Worm (Caenorhabditis elegans) whole organism, young adult: Measurements from ENCODE around the gene C03B1.1.

Source experiments
- B0336.3 ChIP-seq: fragments of 200-800 bp; sonication (Bioruptor generic); IDR thresholded peaks from 2 replicates; pipeline ENCODE4 v1.3.6; 2022; ENCODE audit warnings: missing genetic modification characterization, missing compliant biosample characterization
- F57A8.1 ChIP-seq: fragments of 200-800 bp; sonication (Bioruptor generic); optimal IDR thresholded peaks from 2 replicates; lab custom pipeline; 2018; ENCODE audit warnings: mild to moderate bottlenecking, missing genetic modification characterization, moderate library complexity, missing compliant biosample characterization
- ZK185.1 ChIP-seq: sonication (generic microtip); optimal IDR thresholded peaks from 2 replicates; lab custom pipeline; 2016; ENCODE audit warnings: mild to moderate bottlenecking, missing genetic modification characterization, missing compliant biosample characterization; ENCODE audit not compliant: poor library complexity, severe bottlenecking
- bed-2 ChIP-seq: fragments of 200-800 bp; sonication (Bioruptor generic); IDR thresholded peaks from 2 replicates; pipeline ENCODE4 v1.3.6; 2022; ENCODE audit warnings: missing genetic modification reagents, missing genetic modification characterization, missing compliant biosample characterization
- dpl-1 ChIP-seq: fragments of 150-350 bp; optimal IDR thresholded peaks from 2 replicates; lab custom pipeline; 2014; ENCODE audit warnings: missing biosample characterization, missing genetic modification reagents, missing genetic modification characterization
- ets-4 ChIP-seq: fragments of 200-800 bp; sonication (Bioruptor generic); optimal IDR thresholded peaks from 2 replicates; lab custom pipeline; 2018; ENCODE audit warnings: mild to moderate bottlenecking, missing genetic modification characterization, missing compliant biosample characterization
- him-1 ChIP-seq: sonication (generic microtip); optimal IDR thresholded peaks from 2 replicates; lab custom pipeline; 2016; ENCODE audit warnings: missing genotype, missing genetic modification reagents, missing genetic modification characterization, missing compliant biosample characterization
- hlh-12 ChIP-seq: sonication (generic microtip); optimal IDR thresholded peaks from 2 replicates; lab custom pipeline; 2016; ENCODE audit warnings: missing genetic modification characterization, missing compliant biosample characterization
- madf-8 ChIP-seq: fragments of 200-800 bp; sonication (Bioruptor generic); conservative IDR thresholded peaks from 2 replicates; pipeline ENCODE4 v1.3.6; 2022; ENCODE audit warnings: missing genetic modification reagents, missing genetic modification characterization, missing compliant biosample characterization
- nfyb-1 ChIP-seq: fragments of 200-800 bp; sonication (Bioruptor generic); IDR thresholded peaks from 2 replicates; pipeline ENCODE4 v1.3.6; 2022; ENCODE audit warnings: missing genetic modification reagents, missing genetic modification characterization, missing compliant biosample characterization

- TF ChIP-seq B0336.3 (GFP tag; lab: Robert Waterston, UW) = no peak
- TF ChIP-seq ZK185.1 (tag; lab: Kevin White, UChicago) = no peak
- no peak for TF ChIP-seq madf-8 (GFP tag; lab: Robert Waterston, UW)
- TF ChIP-seq nfyb-1 (GFP tag; lab: Robert Waterston, UW) = peak; percentile 42; the same call in 1 of the 2 replicates
- TF ChIP-seq bed-2 (GFP tag; lab: Robert Waterston, UW) = no peak
- TF ChIP-seq him-1 (tag; lab: Kevin White, UChicago) = no peak
- no peak for TF ChIP-seq dpl-1 (GFP tag; lab: Kevin White, UChicago)
- no peak for TF ChIP-seq hlh-12 (tag; lab: Kevin White, UChicago)
- TF ChIP-seq F57A8.1 (GFP tag; lab: Kevin White, UChicago) = no peak
- no peak for TF ChIP-seq ets-4 (GFP tag; lab: Kevin White, UChicago)
Measured at ce11 chrX:6338446-6338845, 36.1 kb upstream of the C03B1.1 start.
